Worm (Caenorhabditis elegans) whole organism, L3 larva: ENCODE data around the gene cutl-16.

ENCODE experiments used
- R02D3.7 ChIP-seq: fragments of 150-350 bp; optimal IDR thresholded peaks from 2 replicates; lab custom pipeline; 2014; ENCODE audit warnings: missing biosample characterization, missing genetic modification characterization
- ZK546.5 ChIP-seq: sonication (generic microtip); optimal IDR thresholded peaks from 2 replicates; lab custom pipeline; 2017; ENCODE audit warnings: missing biosample characterization, missing genetic modification characterization
- aly-2 ChIP-seq: fragments of 150-350 bp; optimal IDR thresholded peaks from 2 replicates; lab custom pipeline; 2014; ENCODE audit warnings: missing biosample characterization, missing genetic modification characterization
- ama-1 ChIP-seq: fragments of 150-350 bp; optimal IDR thresholded peaks from 2 replicates; lab custom pipeline; 2018
- ceh-16 ChIP-seq: sonication (generic microtip); optimal IDR thresholded peaks from 2 replicates; lab custom pipeline; 2017; ENCODE audit warnings: missing biosample characterization, missing genetic modification characterization
- ceh-28 ChIP-seq: fragments of 150-350 bp; optimal IDR thresholded peaks from 2 replicates; lab custom pipeline; 2014; ENCODE audit warnings: missing biosample characterization, missing genetic modification reagents, missing genetic modification characterization
- daf-12 ChIP-seq: fragments of 150-350 bp; optimal IDR thresholded peaks from 2 replicates; lab custom pipeline; 2014; ENCODE audit warnings: missing biosample characterization, missing genetic modification reagents, missing genetic modification characterization
- egl-27 ChIP-seq: sonication (generic microtip); optimal IDR thresholded peaks from 4 replicates; lab custom pipeline; 2017; ENCODE audit warnings: missing biosample characterization, missing genetic modification reagents, missing genetic modification characterization
- egl-5 ChIP-seq: fragments of 150-350 bp; optimal IDR thresholded peaks from 2 replicates; lab custom pipeline; 2017; ENCODE audit warnings: missing biosample characterization, missing genetic modification reagents, missing genetic modification characterization, inconsistent platforms
- elt-1 ChIP-seq: fragments of 150-350 bp; optimal IDR thresholded peaks from 2 replicates; lab custom pipeline; 2014; ENCODE audit warnings: missing biosample characterization, missing genetic modification characterization
- elt-2 ChIP-seq: sonication (generic microtip); optimal IDR thresholded peaks from 2 replicates; lab custom pipeline; 2016; ENCODE audit warnings: missing genetic modification reagents, mild to moderate bottlenecking, missing genetic modification characterization, missing compliant biosample characterization
- elt-3 ChIP-seq, 3 experiments: fragments of 150-350 bp in 1 of 3; sonication (generic microtip) in 2 of 3; optimal IDR thresholded peaks; 2 replicates in 2 of 3; 4 replicates in 1 of 3; lab custom pipeline; 2014 to 2017; ENCODE audit warnings: missing biosample characterization in 3 of 3, missing genetic modification characterization in 3 of 3
- eor-1 ChIP-seq, 2 experiments: fragments of 150-350 bp; optimal IDR thresholded peaks; 2 replicates each; lab custom pipeline; 2014 to 2018; ENCODE audit warnings: missing biosample characterization in 2 of 2, missing genetic modification characterization in 2 of 2
- fkh-2 ChIP-seq: fragments of 150-350 bp; optimal IDR thresholded peaks from 2 replicates; lab custom pipeline; 2014; ENCODE audit warnings: missing biosample characterization, missing genetic modification reagents, missing genetic modification characterization
- fos-1 ChIP-seq: fragments of 150-350 bp; optimal IDR thresholded peaks from 2 replicates; lab custom pipeline; 2014; ENCODE audit warnings: missing biosample characterization, missing genetic modification characterization
- hmg-11 ChIP-seq: sonication (generic microtip); optimal IDR thresholded peaks from 2 replicates; lab custom pipeline; 2016; ENCODE audit warnings: missing genetic modification characterization, missing compliant biosample characterization
- lin-15B ChIP-seq: fragments of 150-350 bp; optimal IDR thresholded peaks from 2 replicates; lab custom pipeline; 2014; ENCODE audit warnings: missing biosample characterization, missing genetic modification characterization
- mml-1 ChIP-seq: fragments of 150-350 bp; sonication (generic microtip); optimal IDR thresholded peaks from 3 replicates; lab custom pipeline; 2014; ENCODE audit warnings: missing biosample characterization, missing genetic modification characterization
- nfya-1 ChIP-seq: sonication (generic microtip); optimal IDR thresholded peaks from 2 replicates; lab custom pipeline; 2017; ENCODE audit warnings: missing genetic modification characterization, mild to moderate bottlenecking, missing compliant biosample characterization, antibody characterized with exemption, moderate library complexity; ENCODE audit not compliant: insufficient read depth
- nhr-11 ChIP-seq: fragments of 150-350 bp; optimal IDR thresholded peaks from 2 replicates; lab custom pipeline; 2014; ENCODE audit warnings: missing biosample characterization, missing genetic modification characterization
- nhr-23 ChIP-seq: fragments of 150-350 bp; optimal IDR thresholded peaks from 2 replicates; lab custom pipeline; 2014; ENCODE audit warnings: missing biosample characterization, missing genetic modification reagents, missing genetic modification characterization
- nhr-237 ChIP-seq: fragments of 150-350 bp; optimal IDR thresholded peaks from 2 replicates; lab custom pipeline; 2014; ENCODE audit warnings: missing biosample characterization, missing genetic modification characterization
- nhr-25 ChIP-seq: sonication (generic microtip); optimal IDR thresholded peaks from 2 replicates; lab custom pipeline; 2017; ENCODE audit warnings: missing biosample characterization, missing genetic modification characterization
- nhr-67 ChIP-seq: fragments of 150-350 bp; optimal IDR thresholded peaks from 2 replicates; lab custom pipeline; 2014; ENCODE audit warnings: missing biosample characterization, missing genetic modification characterization
- nhr-77 ChIP-seq: fragments of 150-350 bp; optimal IDR thresholded peaks from 2 replicates; lab custom pipeline; 2014; ENCODE audit warnings: missing biosample characterization, missing genetic modification characterization
- pqm-1 ChIP-seq: fragments of 150-350 bp; optimal IDR thresholded peaks from 2 replicates; lab custom pipeline; 2017; ENCODE audit warnings: missing biosample characterization, missing genetic modification characterization, inconsistent platforms
- sea-2 ChIP-seq: fragments of 150-350 bp; sonication (generic microtip); optimal IDR thresholded peaks from 4 replicates; lab custom pipeline; 2014; ENCODE audit warnings: missing biosample characterization, missing genetic modification reagents, missing genetic modification characterization
- unc-39 ChIP-seq: sonication (generic microtip); optimal IDR thresholded peaks from 4 replicates; lab custom pipeline; 2017; ENCODE audit warnings: missing biosample characterization, missing genetic modification characterization
- zag-1 ChIP-seq: fragments of 150-350 bp; optimal IDR thresholded peaks from 2 replicates; lab custom pipeline; 2014; ENCODE audit warnings: missing biosample characterization, missing genetic modification characterization
- ztf-11 ChIP-seq: fragments of 150-350 bp; optimal IDR thresholded peaks from 2 replicates; lab custom pipeline; 2014; ENCODE audit warnings: missing biosample characterization, missing genetic modification characterization
- ztf-4 ChIP-seq: fragments of 150-350 bp; optimal IDR thresholded peaks from 2 replicates; lab custom pipeline; 2014; ENCODE audit warnings: missing biosample characterization, missing genetic modification characterization

Gene cutl-16

ce11 chrII:6475180-6475737 lies 34.0 kb downstream of the cutl-16 start, which contains the start of gene T28D9.16:
TSS of gene T28D9.16 (plus strand) at chrII:6475687.
- TF ChIP-seq eor-1 (tag; optimal IDR thresholded peaks at IDR 0.05; lab: Kevin White, UChicago) (no peak), nhr-25 (no peak), sea-2 (GFP tag; lab: Kevin White, UChicago) (no peak), nfya-1 (tag; lab: Kevin White, UChicago) (no peak), pqm-1 (tag; lab: Kevin White, UChicago) (no peak)
- TF ChIP-seq, all 47 proteins: peak for 0

ce11 chrII:6476655-6477054 lies 35.4 kb downstream of the cutl-16 start, which contains the start of gene T28D9.4:
TSS of gene T28D9.4 (plus strand) at chrII:6476955.
- TF ChIP-seq nfya-1 (tag; lab: Kevin White, UChicago), result no peak
- no peak for TF ChIP-seq unc-39
- TF ChIP-seq eor-1 (tag; optimal IDR thresholded peaks at IDR 0.05; lab: Kevin White, UChicago), result no peak
- TF ChIP-seq elt-3 (tag; optimal IDR thresholded peaks at IDR 0.05; lab: Kevin White, UChicago), result no peak
- TF ChIP-seq zag-1 (tag; lab: Kevin White, UChicago), result no peak
- TF ChIP-seq ztf-11 (tag; lab: Kevin White, UChicago), result no peak
- no peak for TF ChIP-seq nhr-77
- no peak for TF ChIP-seq ceh-28 (tag; lab: Kevin White, UChicago)
- no peak for TF ChIP-seq daf-12 (tag; lab: Kevin White, UChicago)
- no peak for TF ChIP-seq mml-1 (tag; lab: Kevin White, UChicago)
- no peak for TF ChIP-seq nhr-25
- TF ChIP-seq lin-15B (tag; lab: Kevin White, UChicago), result no peak
- TF ChIP-seq nhr-23 (tag; lab: Kevin White, UChicago), result no peak
- no peak for TF ChIP-seq elt-1 (tag; lab: Kevin White, UChicago)
- TF ChIP-seq aly-2, result no peak
- no peak for TF ChIP-seq ceh-16
- TF ChIP-seq R02D3.7, result no peak
- TF ChIP-seq nhr-237 (tag; lab: Kevin White, UChicago), result no peak
- no peak for TF ChIP-seq nhr-67 (tag; lab: Kevin White, UChicago)
- no peak for TF ChIP-seq ama-1 (lab: Kevin White, UChicago)

- TF ChIP-seq hmg-11 (tag; lab: Kevin White, UChicago), result no peak
- peak; percentile 78 for TF ChIP-seq egl-5 (tag; lab: Kevin White, UChicago)
- TF ChIP-seq, all 47 proteins: peak for 1
Measured at ce11 chrII:6482102-6482501, 40.9 kb downstream of the cutl-16 start, which contains the start of gene del-10. TSS of gene del-10 (minus strand) at chrII:6482125.

ce11 chrII:6482762-6483161 lies 41.5 kb downstream of the cutl-16 start:
- TF ChIP-seq ztf-11 (tag; lab: Kevin White, UChicago), result no peak
- no peak for TF ChIP-seq ama-1 (lab: Kevin White, UChicago)
- no peak for TF ChIP-seq egl-27 (tag; lab: Kevin White, UChicago)
- TF ChIP-seq ZK546.5 (tag; lab: Kevin White, UChicago), result no peak
- no peak for TF ChIP-seq ztf-4 (tag; lab: Kevin White, UChicago)
- no peak for TF ChIP-seq nhr-23 (tag; lab: Kevin White, UChicago)
- TF ChIP-seq aly-2, result no peak

ce11 chrII:6484876-6485526 lies 43.8 kb downstream of the cutl-16 start, which contains the start of the genes lido-16 and plpp-1.2:
TSS of gene lido-16 (minus strand) at chrII:6484976.
TSS of gene plpp-1.2 (plus strand) at chrII:6485476.
- TF ChIP-seq fkh-2 (tag; lab: Kevin White, UChicago) (no peak), nfya-1 (tag; lab: Kevin White, UChicago) (no peak), aly-2 (no peak)

- TF ChIP-seq R02D3.7 (no peak), nhr-11 (tag; lab: Kevin White, UChicago) (no peak), aly-2 (no peak), nfya-1 (tag; lab: Kevin White, UChicago) (peak; percentile 17), eor-1 (tag; optimal IDR thresholded peaks at IDR 0.05; lab: Kevin White, UChicago) (no peak), ztf-11 (tag; lab: Kevin White, UChicago) (no peak), fos-1 (tag; lab: Kevin White, UChicago) (no peak), elt-2 (tag; lab: Kevin White, UChicago) (peak; percentile 57), pqm-1 (tag; lab: Kevin White, UChicago) (peak; percentile 64)
- TF ChIP-seq, all 47 proteins: peak for 3
Measured at ce11 chrII:6486344-6486743, 45.1 kb downstream of the cutl-16 start.
